Fruit fly (Drosophila melanogaster) whole organism, embryonic: Measurements from ENCODE around the gene Rdh.

Source experiments
- Ada2b ChIP-seq: fragments of 200-800 bp; sonication (Bioruptor generic); IDR thresholded peaks from 2 replicates; pipeline ENCODE4 v1.3.6; 2022; ENCODE audit warnings: missing biosample characterization, missing genetic modification characterization
- Asciz ChIP-seq: fragments of 200-800 bp; sonication (Bioruptor generic); optimal IDR thresholded peaks from 2 replicates; lab custom pipeline; 2017; ENCODE audit warnings: missing biosample characterization, mild to moderate bottlenecking, missing genetic modification characterization, missing genetic modification reagents
- Atf6 ChIP-seq: fragments of 200-800 bp; sonication (Bioruptor generic); IDR thresholded peaks from 2 replicates; pipeline ENCODE4 v1.3.6; 2022; ENCODE audit warnings: missing biosample characterization, missing genetic modification characterization
- CG11247 ChIP-seq: fragments of 200-800 bp; sonication (Bioruptor generic); IDR thresholded peaks from 2 replicates; pipeline ENCODE4 v1.3.6; 2022; ENCODE audit warnings: missing biosample characterization, missing genetic modification characterization
- CG11696 ChIP-seq: fragments of 200-800 bp; sonication (Bioruptor generic); IDR thresholded peaks from 2 replicates; pipeline ENCODE4 v1.3.6; 2022; ENCODE audit warnings: missing biosample characterization, missing genetic modification characterization
- CG12236 ChIP-seq: fragments of 200-800 bp; sonication (Bioruptor generic); optimal IDR thresholded peaks from 2 replicates; lab custom pipeline; 2016; ENCODE audit warnings: missing biosample characterization, missing genetic modification characterization
- CG13775 ChIP-seq: fragments of 200-800 bp; sonication (Bioruptor generic); optimal IDR thresholded peaks from 3 replicates; lab custom pipeline; 2017; ENCODE audit warnings: missing biosample characterization, mild to moderate bottlenecking, missing genetic modification characterization
- CG14710 ChIP-seq: fragments of 200-800 bp; sonication (Bioruptor generic); optimal IDR thresholded peaks from 3 replicates; lab custom pipeline; 2019; ENCODE audit warnings: missing biosample characterization, mild to moderate bottlenecking, missing genetic modification characterization, moderate library complexity
- CG15073 ChIP-seq: fragments of 200-800 bp; sonication (Bioruptor generic); optimal IDR thresholded peaks from 2 replicates; lab custom pipeline; 2016; ENCODE audit warnings: missing biosample characterization, missing genetic modification characterization
- CG15696 ChIP-seq: fragments of 200-800 bp; sonication (Bioruptor generic); optimal IDR thresholded peaks from 2 replicates; lab custom pipeline; 2019; ENCODE audit warnings: missing biosample characterization, mild to moderate bottlenecking, missing genetic modification characterization, moderate library complexity
- CG17361 ChIP-seq: fragments of 200-800 bp; sonication (Bioruptor generic); IDR thresholded peaks from 3 replicates; pipeline ENCODE4 v1.3.6; 2022; ENCODE audit warnings: missing biosample characterization, missing genetic modification characterization
- CG17385 ChIP-seq: fragments of 200-800 bp; sonication (Bioruptor generic); optimal IDR thresholded peaks from 3 replicates; lab custom pipeline; 2018; ENCODE audit warnings: missing biosample characterization, mild to moderate bottlenecking, missing genetic modification characterization
- CG6272 ChIP-seq: fragments of 200-800 bp; sonication (Bioruptor generic); IDR thresholded peaks from 2 replicates; pipeline ENCODE4 v1.3.6; 2022; ENCODE audit warnings: missing biosample characterization, missing genetic modification characterization
- CG7839 ChIP-seq: fragments of 200-800 bp; sonication (Bioruptor generic); optimal IDR thresholded peaks from 3 replicates; lab custom pipeline; 2018; ENCODE audit warnings: missing biosample characterization, mild to moderate bottlenecking, missing genetic modification characterization, moderate library complexity
- CG8089 ChIP-seq: fragments of 200-800 bp; sonication (Bioruptor generic); optimal IDR thresholded peaks from 3 replicates; lab custom pipeline; 2016; ENCODE audit warnings: missing biosample characterization, missing genetic modification characterization
- CG8765 ChIP-seq: fragments of 200-800 bp; sonication (Bioruptor generic); IDR thresholded peaks from 2 replicates; pipeline ENCODE4 v1.3.6; 2022; ENCODE audit warnings: missing biosample characterization, missing genetic modification characterization
- CG9727 ChIP-seq: fragments of 200-800 bp; sonication (Bioruptor generic); optimal IDR thresholded peaks from 3 replicates; lab custom pipeline; 2017; ENCODE audit warnings: missing biosample characterization, mild to moderate bottlenecking, missing genetic modification characterization
- CTCF ChIP-seq: fragments of 200-800 bp; sonication (Bioruptor generic); optimal IDR thresholded peaks from 2 replicates; lab custom pipeline; 2017; ENCODE audit warnings: missing biosample characterization, mild to moderate bottlenecking, missing genetic modification characterization, moderate library complexity
- Chrac-16 ChIP-seq: fragments of 200-800 bp; sonication (Bioruptor generic); optimal IDR thresholded peaks from 3 replicates; lab custom pipeline; 2016; ENCODE audit warnings: missing biosample characterization, missing genetic modification characterization
- CkIIα-i1 ChIP-seq: fragments of 200-800 bp; sonication (Bioruptor generic); IDR thresholded peaks from 2 replicates; pipeline ENCODE4 v1.3.6; 2022; ENCODE audit warnings: missing biosample characterization, missing genetic modification characterization
- D ChIP-seq, 2 experiments: fragments of 200-800 bp in 1 of 2; fragments of >200 bp in 1 of 2; sonication (Bioruptor generic) in 1 of 2; optimal IDR thresholded peaks; 2 replicates in 1 of 2; 3 replicates in 1 of 2; lab custom pipeline; 2017; ENCODE audit warnings: mild to moderate bottlenecking in 1 of 2, missing biosample characterization in 1 of 2, missing genetic modification characterization in 1 of 2, missing genetic modification reagents in 1 of 2
- Deaf1 ChIP-seq: fragments of 200-800 bp; optimal IDR thresholded peaks from 3 replicates; lab custom pipeline; 2019; ENCODE audit warnings: missing biosample characterization, mild to moderate bottlenecking, missing genetic modification characterization, moderate library complexity
- Dek ChIP-seq: fragments of 200-800 bp; sonication (Bioruptor generic); optimal IDR thresholded peaks from 3 replicates; lab custom pipeline; 2019; ENCODE audit warnings: missing biosample characterization, mild to moderate bottlenecking, missing genetic modification characterization, moderate library complexity
- Ets97D ChIP-seq: fragments of 200-800 bp; sonication (Bioruptor generic); optimal IDR thresholded peaks from 3 replicates; lab custom pipeline; 2016; ENCODE audit warnings: missing biosample characterization, missing genetic modification characterization
- Med ChIP-seq: fragments of 200-800 bp; sonication (Bioruptor generic); peaks from one replicate; lab custom pipeline; 2016; ENCODE audit warnings: missing biosample characterization, missing genetic modification characterization, mild to moderate bottlenecking, inconsistent platforms, moderate library complexity
- NfI ChIP-seq: fragments of 200-800 bp; sonication (Bioruptor generic); optimal IDR thresholded peaks from 3 replicates; lab custom pipeline; 2018; ENCODE audit warnings: missing biosample characterization, mild to moderate bottlenecking, missing genetic modification characterization, moderate library complexity
- Oli ChIP-seq: fragments of 200-800 bp; sonication (Bioruptor generic); optimal IDR thresholded peaks from 2 replicates; lab custom pipeline; 2018; ENCODE audit warnings: missing biosample characterization, mild to moderate bottlenecking, missing genetic modification characterization, moderate library complexity
- Pdp1 ChIP-seq, 2 experiments: fragments of 200-800 bp; sonication (Bioruptor generic); optimal IDR thresholded peaks; 3 replicates each; lab custom pipeline; 2016; ENCODE audit warnings: missing biosample characterization in 2 of 2, missing genetic modification characterization in 2 of 2, mild to moderate bottlenecking in 1 of 2, moderate library complexity in 1 of 2
- Scr ChIP-seq: fragments of 200-800 bp; sonication (Bioruptor generic); IDR thresholded peaks from 2 replicates; pipeline ENCODE4 v1.3.6; 2022; ENCODE audit warnings: missing biosample characterization, missing genetic modification characterization; ENCODE audit not compliant: partially characterized antibody
- Sox102F ChIP-seq: fragments of 200-800 bp; sonication (Bioruptor generic); optimal IDR thresholded peaks from 2 replicates; lab custom pipeline; 2018; ENCODE audit warnings: missing biosample characterization, mild to moderate bottlenecking, missing genetic modification characterization, moderate library complexity
- Taf1 ChIP-seq: fragments of 200-800 bp; sonication (Bioruptor generic); IDR thresholded peaks from 2 replicates; pipeline ENCODE4 v1.3.6; 2022; ENCODE audit warnings: missing biosample characterization, missing genetic modification characterization
- Usf ChIP-seq: fragments of 200-800 bp; sonication (Bioruptor generic); optimal IDR thresholded peaks from 2 replicates; lab custom pipeline; 2017; ENCODE audit warnings: missing genotype, missing biosample characterization, missing genetic modification characterization
- aop ChIP-seq: fragments of 200-800 bp; sonication (Bioruptor generic); IDR thresholded peaks from 2 replicates; pipeline ENCODE4 v1.3.6; 2022; ENCODE audit warnings: missing biosample characterization, missing genetic modification characterization
- cas ChIP-seq: fragments of 200-800 bp; sonication (Bioruptor generic); IDR thresholded peaks from 2 replicates; pipeline ENCODE4 v1.3.6; 2022; ENCODE audit warnings: missing biosample characterization, missing genetic modification characterization
- cg ChIP-seq: fragments of 200-800 bp; sonication (Bioruptor generic); optimal IDR thresholded peaks from 3 replicates; lab custom pipeline; 2019; ENCODE audit warnings: missing biosample characterization, mild to moderate bottlenecking, missing genetic modification characterization, moderate library complexity
- chn ChIP-seq: fragments of 200-800 bp; sonication (Bioruptor generic); optimal IDR thresholded peaks from 2 replicates; lab custom pipeline; 2016; ENCODE audit warnings: missing biosample characterization, missing genetic modification characterization
- disco-r ChIP-seq: fragments of 200-800 bp; sonication (Bioruptor generic); optimal IDR thresholded peaks from 2 replicates; lab custom pipeline; 2016; ENCODE audit warnings: missing biosample characterization, missing genetic modification characterization
- dmrt11E ChIP-seq: fragments of 200-800 bp; sonication (Bioruptor generic); optimal IDR thresholded peaks from 3 replicates; lab custom pipeline; 2018; ENCODE audit warnings: missing biosample characterization, mild to moderate bottlenecking, missing genetic modification characterization, moderate library complexity
- ems ChIP-seq: fragments of 200-800 bp; sonication (Bioruptor generic); optimal IDR thresholded peaks from 3 replicates; lab custom pipeline; 2016; ENCODE audit warnings: missing biosample characterization, missing genetic modification characterization
- gem ChIP-seq: fragments of 200-800 bp; sonication (Bioruptor generic); optimal IDR thresholded peaks from 2 replicates; lab custom pipeline; 2019; ENCODE audit warnings: missing biosample characterization, mild to moderate bottlenecking, missing genetic modification characterization, moderate library complexity
- mirr ChIP-seq: fragments of 200-800 bp; sonication (Bioruptor generic); optimal IDR thresholded peaks from 3 replicates; lab custom pipeline; 2018; ENCODE audit warnings: missing biosample characterization, mild to moderate bottlenecking, missing genetic modification characterization
- org-1 ChIP-seq: fragments of 200-800 bp; sonication (Bioruptor generic); optimal IDR thresholded peaks from 2 replicates; lab custom pipeline; 2017; ENCODE audit warnings: missing biosample characterization, missing genetic modification characterization
- psq ChIP-seq: fragments of 200-800 bp; sonication (Bioruptor generic); optimal IDR thresholded peaks from 2 replicates; lab custom pipeline; 2017; ENCODE audit warnings: missing biosample characterization, missing genetic modification characterization
- sd ChIP-seq: fragments of 200-800 bp; sonication (Bioruptor generic); optimal IDR thresholded peaks from 3 replicates; lab custom pipeline; 2018; ENCODE audit warnings: missing biosample characterization, mild to moderate bottlenecking, missing genetic modification characterization, moderate library complexity
- shn ChIP-seq: fragments of 200-800 bp; sonication (Bioruptor generic); optimal IDR thresholded peaks from 3 replicates; lab custom pipeline; 2016; ENCODE audit warnings: missing biosample characterization, missing genetic modification characterization
- sr ChIP-seq: fragments of 200-800 bp; sonication (Bioruptor generic); IDR thresholded peaks from 3 replicates; pipeline ENCODE4 v1.3.6; 2022; ENCODE audit warnings: missing biosample characterization, missing genetic modification characterization
- ttk ChIP-seq: fragments of 200-800 bp; sonication (Bioruptor generic); IDR thresholded peaks from 2 replicates; pipeline ENCODE4 v2.1.2; 2022; ENCODE audit warnings: missing biosample characterization, missing genetic modification characterization
- vvl ChIP-seq: fragments of 200-800 bp; sonication (Bioruptor generic); IDR thresholded peaks from 2 replicates; pipeline ENCODE4 v1.3.6; 2022; ENCODE audit warnings: missing biosample characterization, missing genetic modification characterization
- wek ChIP-seq: fragments of 200-800 bp; sonication (Bioruptor generic); optimal IDR thresholded peaks from 3 replicates; lab custom pipeline; 2018; ENCODE audit warnings: missing biosample characterization, mild to moderate bottlenecking, missing genetic modification characterization, moderate library complexity
- z ChIP-seq: fragments of 200-800 bp; sonication (Bioruptor generic); IDR thresholded peaks from 3 replicates; pipeline ENCODE4 v1.3.6; 2022; ENCODE audit warnings: missing biosample characterization, missing genetic modification characterization

The Rdh gene

dm6 chr3L:3825884-3826283 is 635 bp downstream of the Rdh start:
- TF ChIP-seq Med (GFP tag; lab: Kevin White, UChicago): peak; percentile 8
- no peak for TF ChIP-seq CG6272 (GFP tag; lab: Robert Waterston, UW)
- TF ChIP-seq Deaf1 (tag; lab: Kevin White, UChicago): peak; percentile 82
- peak; percentile 61 for TF ChIP-seq sd
- peak; percentile 38 for TF ChIP-seq cg (GFP tag; lab: Kevin White, UChicago)

- peak; percentile 52 for TF ChIP-seq dmrt11E (tag; lab: Kevin White, UChicago)
- TF ChIP-seq Chrac-16: peak; percentile 29
- TF ChIP-seq CG12236 (GFP tag; lab: Kevin White, UChicago): no peak
- no peak for TF ChIP-seq Ets97D (GFP tag; lab: Kevin White, UChicago)
- TF ChIP-seq CG8765 (GFP tag; lab: Robert Waterston, UW): no peak
- peak; percentile 84 for TF ChIP-seq CG9727 (GFP tag; lab: Kevin White, UChicago)
- TF ChIP-seq Atf6 (GFP tag; lab: Robert Waterston, UW): peak; percentile 91
- TF ChIP-seq CG13775 (GFP tag; lab: Kevin White, UChicago): peak; percentile 71
- TF ChIP-seq Asciz (GFP tag; lab: Kevin White, UChicago): peak; percentile 69
- no peak for TF ChIP-seq NfI
- TF ChIP-seq ttk (GFP tag; lab: Robert Waterston, UW): peak; percentile 70
- TF ChIP-seq mirr (GFP tag; lab: Kevin White, UChicago): no peak
- no peak for TF ChIP-seq D (optimal IDR thresholded peaks at IDR 0.05; lab: Kevin White, UChicago)
- TF ChIP-seq D (GFP tag; optimal IDR thresholded peaks at IDR 0.05; lab: Kevin White, UChicago): peak; percentile 76
- no peak for TF ChIP-seq CG8089 (GFP tag; lab: Kevin White, UChicago)
- peak; percentile 35; the same call in 1 of the 2 replicates for TF ChIP-seq cas
- TF ChIP-seq Dek (tag; lab: Kevin White, UChicago): peak; percentile 85
- TF ChIP-seq chn (GFP tag; lab: Kevin White, UChicago): peak; percentile 27
- no peak for TF ChIP-seq disco-r
- TF ChIP-seq org-1 (GFP tag; lab: Kevin White, UChicago): peak; percentile 75
- no peak for TF ChIP-seq wek
- peak; percentile 88 for TF ChIP-seq Sox102F
- TF ChIP-seq Scr (GFP tag; lab: Robert Waterston, UW): no peak
- peak; percentile 92 for TF ChIP-seq gem (tag; lab: Kevin White, UChicago)
- TF ChIP-seq vvl: peak; percentile 95
- TF ChIP-seq CG17361: peak; percentile 81
- TF ChIP-seq CG15073 (GFP tag; lab: Kevin White, UChicago): no peak
- TF ChIP-seq CG17385 (GFP tag; lab: Kevin White, UChicago): peak; percentile 82
- TF ChIP-seq CkIIα-i1 (GFP tag; lab: Robert Waterston, UW): no peak
- TF ChIP-seq CG15696 (tag; lab: Kevin White, UChicago): peak; percentile 49
- TF ChIP-seq Usf (GFP tag; lab: Kevin White, UChicago): peak; percentile 17
- TF ChIP-seq ems (GFP tag; lab: Kevin White, UChicago): no peak
- peak; percentile 75; the same call in 1 of the 2 replicates for TF ChIP-seq CG11247 (GFP tag; lab: Robert Waterston, UW)
- TF ChIP-seq CG14710 (tag; lab: Kevin White, UChicago): peak; percentile 74
- TF ChIP-seq CG7839: peak; percentile 83
- TF ChIP-seq shn: no peak
- TF ChIP-seq z (GFP tag; lab: Robert Waterston, UW): no peak
- peak; percentile 42; the same call in 1 of the 2 replicates for TF ChIP-seq CG11696
- TF ChIP-seq aop (GFP tag; lab: Robert Waterston, UW): no peak
- TF ChIP-seq Oli (tag; lab: Kevin White, UChicago): peak; percentile 82
- peak; percentile 82 for TF ChIP-seq Ada2b (GFP tag; lab: Robert Waterston, UW)
- TF ChIP-seq sr (GFP tag; lab: Robert Waterston, UW): no peak; the same call in 2 of the 3 replicates
- peak; percentile 43; the same call in 1 of the 2 replicates for TF ChIP-seq Taf1
- no peak for TF ChIP-seq CTCF (GFP tag; lab: Kevin White, UChicago)
- peak; percentile 54 for TF ChIP-seq psq (GFP tag; lab: Kevin White, UChicago)
- TF ChIP-seq Pdp1 (GFP tag; optimal IDR thresholded peaks at IDR 0.05; lab: Kevin White, UChicago): peak in 1 of 2 experiments; percentile 34
These were observed 1.3 kb downstream of the Rdh start for dm6 chr3L:3826541-3826940.
